Fruit fly (Drosophila melanogaster) whole organism, embryonic: ENCODE data around the gene Polr3I.

Experiments used
- Chrac-16 ChIP-seq: fragments of 200-800 bp; sonication (Bioruptor generic); optimal IDR thresholded peaks from 3 replicates; lab custom pipeline; 2016; ENCODE audit warnings: missing biosample characterization, missing genetic modification characterization
- Dek ChIP-seq: fragments of 200-800 bp; sonication (Bioruptor generic); optimal IDR thresholded peaks from 3 replicates; lab custom pipeline; 2019; ENCODE audit warnings: missing biosample characterization, mild to moderate bottlenecking, missing genetic modification characterization, moderate library complexity
- tx ChIP-seq: fragments of 200-800 bp; sonication (Bioruptor generic); optimal IDR thresholded peaks from 2 replicates; lab custom pipeline; 2016; ENCODE audit warnings: missing biosample characterization, missing genetic modification characterization

DNA sequence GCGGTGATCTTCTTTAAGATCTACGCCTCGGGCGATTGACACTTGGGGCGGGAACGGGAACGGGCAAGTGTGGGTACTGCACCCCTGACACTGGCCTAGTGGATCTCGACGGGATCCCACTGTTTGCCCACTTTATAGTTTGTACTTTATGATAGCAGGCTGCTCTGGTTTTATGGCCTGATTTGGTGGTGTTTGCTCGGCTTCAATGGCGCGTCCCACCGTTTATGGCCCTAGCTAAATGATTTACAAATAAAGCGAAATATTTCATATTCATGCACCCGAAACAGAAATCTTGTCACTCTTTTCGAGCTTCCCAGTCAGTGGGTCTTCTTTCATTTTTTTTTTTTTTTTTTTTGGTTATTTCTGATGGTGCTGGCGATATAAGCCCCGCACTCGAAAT lies 6.2 kb downstream of the Polr3I start:
- TF ChIP-seq Dek (no peak), Chrac-16 (no peak), tx (GFP tag; lab: Kevin White, UChicago) (no peak)
